Worm (Caenorhabditis elegans) whole organism, L2 larva: ENCODE measurements around the gene ttr-26.

Source experiments
- C34F6.9 ChIP-seq: fragments of 150-350 bp; optimal IDR thresholded peaks from 2 replicates; lab custom pipeline; 2014; ENCODE audit warnings: missing biosample characterization, missing genetic modification characterization
- F13H6.1 ChIP-seq: sonication (generic microtip); optimal IDR thresholded peaks from 2 replicates; lab custom pipeline; 2016; ENCODE audit warnings: missing genetic modification characterization, missing compliant biosample characterization
- R02D3.7 ChIP-seq: fragments of 150-350 bp; optimal IDR thresholded peaks from 2 replicates; lab custom pipeline; 2014; ENCODE audit warnings: missing biosample characterization, missing genetic modification characterization
- Y55F3AM.14 ChIP-seq: fragments of 200-800 bp; sonication (Bioruptor generic); optimal IDR thresholded peaks from 2 replicates; lab custom pipeline; 2018; ENCODE audit warnings: mild to moderate bottlenecking, missing genetic modification characterization, missing compliant biosample characterization
- ZK546.5 ChIP-seq: sonication (generic microtip); optimal IDR thresholded peaks from 2 replicates; lab custom pipeline; 2017; ENCODE audit warnings: missing biosample characterization, missing genetic modification characterization
- alr-1 ChIP-seq: fragments of 150-350 bp; optimal IDR thresholded peaks from 2 replicates; lab custom pipeline; 2014; ENCODE audit warnings: missing biosample characterization, missing genetic modification characterization
- ama-1 ChIP-seq: fragments of 150-350 bp; optimal IDR thresholded peaks from 2 replicates; lab custom pipeline; 2018; ENCODE audit warnings: inconsistent platforms
- ceh-16 ChIP-seq: fragments of 150-350 bp; optimal IDR thresholded peaks from 2 replicates; lab custom pipeline; 2014; ENCODE audit warnings: missing biosample characterization, missing genetic modification characterization
- ceh-82 ChIP-seq: fragments of 150-350 bp; optimal IDR thresholded peaks from 2 replicates; lab custom pipeline; 2014; ENCODE audit warnings: missing biosample characterization, missing genetic modification characterization
- crh-2 ChIP-seq: sonication (generic microtip); optimal IDR thresholded peaks from 2 replicates; lab custom pipeline; 2017; ENCODE audit warnings: missing biosample characterization, missing genetic modification characterization
- elt-1 ChIP-seq: fragments of 150-350 bp; optimal IDR thresholded peaks from 2 replicates; lab custom pipeline; 2014; ENCODE audit warnings: missing biosample characterization, missing genetic modification characterization
- elt-3 ChIP-seq: sonication (generic microtip); optimal IDR thresholded peaks from 2 replicates; lab custom pipeline; 2017; ENCODE audit warnings: missing biosample characterization, missing genetic modification characterization
- fos-1 ChIP-seq: fragments of 150-350 bp; optimal IDR thresholded peaks from 2 replicates; lab custom pipeline; 2014; ENCODE audit warnings: missing biosample characterization, missing genetic modification characterization
- gmeb-1 ChIP-seq: fragments of 150-350 bp; optimal IDR thresholded peaks from 2 replicates; lab custom pipeline; 2014; ENCODE audit warnings: missing biosample characterization, missing genetic modification characterization
- lin-13 ChIP-seq: fragments of 150-350 bp; optimal IDR thresholded peaks from 2 replicates; lab custom pipeline; 2014; ENCODE audit warnings: missing biosample characterization, missing genetic modification reagents, missing genetic modification characterization
- lsy-2 ChIP-seq, 2 experiments: fragments of 150-350 bp in 1 of 2; sonication (generic microtip) in 1 of 2; optimal IDR thresholded peaks; 2 replicates each; lab custom pipeline; 2014 to 2017; ENCODE audit warnings: missing biosample characterization in 2 of 2, missing genetic modification characterization in 2 of 2
- mab-5 ChIP-seq: fragments of 150-350 bp; optimal IDR thresholded peaks from 2 replicates; lab custom pipeline; 2014; ENCODE audit warnings: missing biosample characterization, missing genetic modification characterization
- mbf-1 ChIP-seq: sonication (generic microtip); optimal IDR thresholded peaks from 2 replicates; lab custom pipeline; 2017; ENCODE audit warnings: missing biosample characterization, missing genetic modification characterization
- mdl-1 ChIP-seq, 2 experiments: fragments of 150-350 bp in 1 of 2; sonication (generic microtip) in 1 of 2; optimal IDR thresholded peaks; 2 replicates each; lab custom pipeline; 2017; ENCODE audit warnings: missing biosample characterization in 2 of 2, missing genetic modification characterization in 2 of 2
- nhr-10 ChIP-seq: sonication (generic microtip); optimal IDR thresholded peaks from 2 replicates; lab custom pipeline; 2017; ENCODE audit warnings: missing biosample characterization, missing genetic modification characterization
- nhr-12 ChIP-seq: fragments of 150-350 bp; optimal IDR thresholded peaks from 2 replicates; lab custom pipeline; 2014; ENCODE audit warnings: missing biosample characterization, missing genetic modification characterization
- nhr-21 ChIP-seq: fragments of 150-350 bp; optimal IDR thresholded peaks from 2 replicates; lab custom pipeline; 2014; ENCODE audit warnings: missing biosample characterization, missing genetic modification characterization
- nhr-23 ChIP-seq: fragments of 150-350 bp; optimal IDR thresholded peaks from 2 replicates; lab custom pipeline; 2014; ENCODE audit warnings: missing biosample characterization, missing genetic modification reagents, missing genetic modification characterization
- nhr-25 ChIP-seq: fragments of 150-350 bp; sonication (generic microtip); optimal IDR thresholded peaks from 3 replicates; lab custom pipeline; 2014; ENCODE audit warnings: missing biosample characterization, missing genetic modification characterization
- nhr-77 ChIP-seq: fragments of 150-350 bp; optimal IDR thresholded peaks from 2 replicates; lab custom pipeline; 2014; ENCODE audit warnings: missing biosample characterization, missing genetic modification characterization
- peb-1 ChIP-seq: fragments of 150-350 bp; optimal IDR thresholded peaks from 2 replicates; lab custom pipeline; 2014; ENCODE audit warnings: missing biosample characterization, missing genetic modification characterization
- sem-4 ChIP-seq: fragments of 150-350 bp; optimal IDR thresholded peaks from 2 replicates; lab custom pipeline; 2014; ENCODE audit warnings: missing biosample characterization, missing genetic modification reagents, missing genetic modification characterization
- skn-1 ChIP-seq: sonication (generic microtip); optimal IDR thresholded peaks from 2 replicates; lab custom pipeline; 2017; ENCODE audit warnings: missing biosample characterization, missing genetic modification characterization
- sma-3 ChIP-seq: sonication (generic microtip); optimal IDR thresholded peaks from 2 replicates; lab custom pipeline; 2016; ENCODE audit warnings: missing genetic modification reagents, missing genetic modification characterization, missing compliant biosample characterization
- sma-9 ChIP-seq, 2 experiments: fragments of 150-350 bp in 1 of 2; sonication (generic microtip) in 1 of 2; optimal IDR thresholded peaks; 2 replicates each; lab custom pipeline; 2014 to 2016; ENCODE audit warnings: missing genetic modification characterization in 2 of 2, mild to moderate bottlenecking in 1 of 2, missing biosample characterization in 1 of 2, missing compliant biosample characterization in 1 of 2, missing genetic modification reagents in 1 of 2, moderate library complexity in 1 of 2
- snpc-4 ChIP-seq: fragments of 150-350 bp; optimal IDR thresholded peaks from 2 replicates; lab custom pipeline; 2014; ENCODE audit warnings: missing biosample characterization, missing genetic modification characterization
- unc-39 ChIP-seq: fragments of 150-350 bp; optimal IDR thresholded peaks from 2 replicates; lab custom pipeline; 2014; ENCODE audit warnings: missing biosample characterization, missing genetic modification characterization
- unc-62 ChIP-seq: fragments of 150-350 bp; optimal IDR thresholded peaks from 2 replicates; lab custom pipeline; 2014; ENCODE audit warnings: missing biosample characterization, missing genetic modification reagents, missing genetic modification characterization
- zag-1 ChIP-seq: fragments of 150-350 bp; optimal IDR thresholded peaks from 2 replicates; lab custom pipeline; 2014; ENCODE audit warnings: missing biosample characterization, missing genetic modification characterization
- ztf-1 ChIP-seq: fragments of 200-800 bp; sonication (Bioruptor generic); conservative IDR thresholded peaks from 2 replicates; pipeline ENCODE4 v1.3.6; 2022; ENCODE audit warnings: missing genetic modification characterization, missing compliant biosample characterization

ttr-26 gene

DNA sequence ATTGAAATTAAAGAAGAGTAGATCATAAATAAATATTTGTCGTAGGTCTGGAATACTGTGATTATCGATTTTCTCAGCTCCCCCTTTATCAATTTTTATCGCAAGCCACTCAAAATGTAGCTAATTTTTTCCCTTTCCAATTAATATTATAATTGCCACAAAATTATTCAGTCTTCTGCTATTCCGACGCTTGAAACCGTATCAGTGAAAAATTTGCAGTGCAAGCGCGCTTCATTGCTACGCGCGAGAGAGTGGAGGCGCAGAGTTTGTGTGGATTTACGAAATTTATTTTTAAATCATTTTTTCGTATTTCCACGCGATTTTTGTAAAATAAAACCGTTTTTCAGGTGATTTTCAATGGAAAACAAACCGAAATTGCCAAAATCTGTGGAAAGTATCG, 26.5 kb downstream of the ttr-26 start, which contains the start of gene ints-5 (continued):
- no peak for TF ChIP-seq mdl-1 (tag; optimal IDR thresholded peaks at IDR 0.05; lab: Kevin White, UChicago)
- TF ChIP-seq gmeb-1 (tag; lab: Kevin White, UChicago), result peak; percentile 63
- no peak for TF ChIP-seq ceh-16
- no peak for TF ChIP-seq ZK546.5
- peak; percentile 45 for TF ChIP-seq sma-3 (GFP tag; lab: Kevin White, UChicago)
- peak; percentile 2 for TF ChIP-seq F13H6.1 (tag; lab: Kevin White, UChicago)
- no peak for TF ChIP-seq nhr-12 (tag; lab: Kevin White, UChicago)
- TF ChIP-seq elt-3 (tag; lab: Kevin White, UChicago), result no peak
- TF ChIP-seq ama-1 (lab: Kevin White, UChicago), result no peak
- TF ChIP-seq nhr-10 (tag; lab: Kevin White, UChicago), result no peak
- peak; percentile 61 for TF ChIP-seq lin-13
- TF ChIP-seq elt-1 (tag; lab: Kevin White, UChicago), result no peak
- no peak for TF ChIP-seq ztf-1
- TF ChIP-seq, all 48 proteins: peak for 13

DNA sequence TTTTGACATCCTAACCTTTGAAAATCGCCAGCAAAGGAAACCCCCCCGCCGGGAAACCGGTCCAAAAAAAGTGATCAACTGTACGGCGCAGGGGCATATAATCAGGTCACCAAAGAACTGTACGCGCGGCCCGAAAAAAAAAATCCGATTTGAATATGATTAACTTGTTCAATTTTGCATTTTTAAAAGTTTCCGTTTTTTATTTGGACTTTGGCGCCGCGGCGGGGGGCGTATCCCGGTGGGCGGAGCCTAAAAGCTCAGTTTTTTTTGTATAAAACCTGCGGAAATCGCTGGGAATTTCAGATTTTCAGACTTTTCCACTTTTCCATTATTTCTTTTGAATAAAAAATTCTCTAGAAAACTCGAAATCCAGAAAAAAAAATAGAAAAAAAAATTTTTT, 35.6 kb downstream of the ttr-26 start, which contains the start of gene hmit-1.2:
TSS of gene hmit-1.2 (plus strand) at position 301 of the 400 bp plus-strand sequence.
- no peak for TF ChIP-seq nhr-77 (tag; lab: Kevin White, UChicago)
- TF ChIP-seq lsy-2 (tag; optimal IDR thresholded peaks at IDR 0.05; lab: Kevin White, UChicago), result no peak
- no peak for TF ChIP-seq crh-2 (tag; lab: Kevin White, UChicago)
- no peak for TF ChIP-seq zag-1 (tag; lab: Kevin White, UChicago)
- no peak for TF ChIP-seq nhr-25
- TF ChIP-seq sem-4, result no peak
- no peak for TF ChIP-seq nhr-23
- no peak for TF ChIP-seq lin-13
- no peak for TF ChIP-seq mbf-1
- TF ChIP-seq sma-9 (GFP tag; optimal IDR thresholded peaks at IDR 0.05; lab: Kevin White, UChicago), result no peak
- TF ChIP-seq sma-9 (tag; optimal IDR thresholded peaks at IDR 0.05; lab: Kevin White, UChicago), result no peak
- no peak for TF ChIP-seq alr-1 (tag; lab: Kevin White, UChicago)
- no peak for TF ChIP-seq snpc-4 (tag; lab: Kevin White, UChicago)
- TF ChIP-seq unc-39 (tag; lab: Kevin White, UChicago), result no peak
- TF ChIP-seq C34F6.9 (tag; lab: Kevin White, UChicago), result no peak

DNA sequence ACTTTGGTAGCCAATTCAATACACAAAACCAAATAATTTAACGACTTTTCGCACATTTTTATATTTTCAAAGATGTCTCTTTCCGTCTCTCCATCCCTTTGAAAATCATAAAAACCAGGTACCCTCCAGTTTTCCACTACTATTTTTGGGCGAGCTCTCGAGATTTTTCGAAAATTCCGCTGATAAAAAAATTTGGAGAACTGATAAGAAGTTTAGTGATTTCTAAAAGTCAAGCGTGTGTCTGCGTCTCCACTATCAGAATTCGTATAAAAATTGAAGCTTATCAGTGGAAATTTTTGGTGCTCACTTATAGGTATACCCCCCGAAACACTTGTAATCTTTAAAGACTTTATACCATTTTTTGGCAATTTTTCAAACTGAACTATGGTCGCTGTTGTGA, 43.6 kb downstream of the ttr-26 start, which contains the start of gene hmit-1.1:
TSS of gene hmit-1.1 (plus strand) at position 294 of the 400 bp plus-strand sequence.
- TF ChIP-seq fos-1, result peak; percentile 52
- TF ChIP-seq mdl-1 (tag; optimal IDR thresholded peaks at IDR 0.05; lab: Kevin White, UChicago), result no peak

DNA sequence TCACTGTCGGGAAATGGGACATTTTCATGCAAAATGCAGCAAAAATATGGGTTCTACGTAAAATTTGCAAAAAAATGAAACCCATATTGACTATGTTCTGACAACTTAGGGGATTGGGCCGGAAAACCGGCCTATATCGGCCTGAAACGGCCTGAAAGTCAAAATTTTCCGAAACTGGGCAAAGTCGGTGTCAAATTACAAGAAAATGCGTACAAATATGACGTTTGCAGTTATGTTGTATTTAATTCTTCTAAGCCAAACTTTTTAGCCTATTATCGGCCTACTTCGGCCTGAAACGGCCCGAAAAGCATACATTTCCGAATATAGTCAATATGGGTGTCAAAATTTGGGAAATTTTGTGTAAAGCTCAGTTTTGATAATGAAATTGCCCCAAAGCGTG, 48.2 kb downstream of the ttr-26 start:
- no peak for TF ChIP-seq unc-62 (GFP tag; lab: Kevin White, UChicago)
- TF ChIP-seq nhr-12 (tag; lab: Kevin White, UChicago), result no peak
- no peak for TF ChIP-seq sma-3 (GFP tag; lab: Kevin White, UChicago)
- TF ChIP-seq ceh-82 (tag; lab: Kevin White, UChicago), result no peak
- TF ChIP-seq skn-1 (tag; lab: Kevin White, UChicago), result no peak
- TF ChIP-seq nhr-21 (tag; lab: Kevin White, UChicago), result no peak
- no peak for TF ChIP-seq Y55F3AM.14 (GFP tag; lab: Kevin White, UChicago)
- TF ChIP-seq peb-1 (tag; lab: Kevin White, UChicago), result no peak
- TF ChIP-seq R02D3.7 (tag; lab: Kevin White, UChicago), result no peak
- TF ChIP-seq nhr-77 (tag; lab: Kevin White, UChicago), result no peak
- TF ChIP-seq fos-1, result no peak
- TF ChIP-seq mab-5 (tag; lab: Kevin White, UChicago), result no peak
- no peak for TF ChIP-seq ztf-1
